Worm (Caenorhabditis elegans) whole organism, mixed stage, embryonic: ENCODE measurements around the gene R07A4.4.

Source experiments
- M03D4.4 ChIP-seq: sonication (generic microtip); optimal IDR thresholded peaks from 2 replicates; lab custom pipeline; 2017; ENCODE audit warnings: mild to moderate bottlenecking, missing genetic modification characterization, missing compliant biosample characterization
- bed-3 ChIP-seq: fragments of 200-800 bp; sonication (Bioruptor generic); optimal IDR thresholded peaks from 3 replicates; lab custom pipeline; 2018; ENCODE audit warnings: mild to moderate bottlenecking, missing genetic modification characterization, moderate library complexity, missing compliant biosample characterization
- blmp-1 ChIP-seq: fragments of 150-350 bp; optimal IDR thresholded peaks from 2 replicates; lab custom pipeline; 2014; ENCODE audit warnings: missing biosample characterization, missing genetic modification characterization
- ceh-39 ChIP-seq: fragments of 150-350 bp; optimal IDR thresholded peaks from 2 replicates; lab custom pipeline; 2014; ENCODE audit warnings: missing biosample characterization, missing genetic modification characterization
- ceh-43 ChIP-seq: fragments of 200-800 bp; sonication (Bioruptor generic); optimal IDR thresholded peaks from 2 replicates; lab custom pipeline; 2018; ENCODE audit warnings: mild to moderate bottlenecking, missing genetic modification characterization, moderate library complexity, missing compliant biosample characterization
- ceh-83 ChIP-seq: fragments of 200-800 bp; sonication (Bioruptor generic); optimal IDR thresholded peaks from 2 replicates; lab custom pipeline; 2018; ENCODE audit warnings: mild to moderate bottlenecking, missing genetic modification characterization, missing compliant biosample characterization
- ces-1 ChIP-seq: fragments of 150-350 bp; optimal IDR thresholded peaks from 2 replicates; lab custom pipeline; 2014; ENCODE audit warnings: missing biosample characterization, missing genetic modification reagents, missing genetic modification characterization
- cnd-1 ChIP-seq: fragments of 200-800 bp; sonication (Bioruptor generic); optimal IDR thresholded peaks from 2 replicates; lab custom pipeline; 2018; ENCODE audit warnings: mild to moderate bottlenecking, missing genetic modification characterization, missing compliant biosample characterization
- drap-1 ChIP-seq: fragments of 200-800 bp; sonication (Bioruptor generic); optimal IDR thresholded peaks from 3 replicates; lab custom pipeline; 2018; ENCODE audit warnings: mild to moderate bottlenecking, missing genetic modification characterization, missing compliant biosample characterization
- elt-1 ChIP-seq: sonication (generic microtip); optimal IDR thresholded peaks from 2 replicates; lab custom pipeline; 2017; ENCODE audit warnings: missing genetic modification characterization, mild to moderate bottlenecking, missing compliant biosample characterization, antibody characterized with exemption, moderate library complexity, borderline replicate concordance; ENCODE audit not compliant: insufficient read depth
- elt-3 ChIP-seq: fragments of 150-350 bp; optimal IDR thresholded peaks from 2 replicates; lab custom pipeline; 2014; ENCODE audit warnings: missing biosample characterization, missing genetic modification characterization
- flh-1 ChIP-seq: fragments of 200-800 bp; sonication (Bioruptor generic); optimal IDR thresholded peaks from 2 replicates; lab custom pipeline; 2018; ENCODE audit warnings: mild to moderate bottlenecking, missing genetic modification characterization, moderate library complexity, missing compliant biosample characterization
- ham-2 ChIP-seq: fragments of 200-800 bp; sonication (Bioruptor generic); optimal IDR thresholded peaks from 2 replicates; lab custom pipeline; 2018; ENCODE audit warnings: mild to moderate bottlenecking, missing genetic modification characterization, missing compliant biosample characterization
- hlh-1 ChIP-seq: fragments of 150-350 bp; optimal IDR thresholded peaks from 2 replicates; lab custom pipeline; 2014; ENCODE audit warnings: missing biosample characterization, missing genetic modification reagents, missing genetic modification characterization
- lin-13 ChIP-seq: fragments of 150-350 bp; optimal IDR thresholded peaks from 2 replicates; lab custom pipeline; 2014; ENCODE audit warnings: missing biosample characterization, missing genetic modification characterization
- lsy-2 ChIP-seq: fragments of 150-350 bp; optimal IDR thresholded peaks from 2 replicates; lab custom pipeline; 2014; ENCODE audit warnings: missing biosample characterization, missing genetic modification characterization
- mab-5 ChIP-seq: fragments of 150-350 bp; optimal IDR thresholded peaks from 2 replicates; lab custom pipeline; 2014; ENCODE audit warnings: missing biosample characterization, missing genetic modification characterization
- mls-2 ChIP-seq: sonication (generic microtip); optimal IDR thresholded peaks from 2 replicates; lab custom pipeline; 2016; ENCODE audit warnings: mild to moderate bottlenecking, missing genetic modification characterization, moderate library complexity, missing compliant biosample characterization
- nhr-12 ChIP-seq: fragments of 150-350 bp; optimal IDR thresholded peaks from 2 replicates; lab custom pipeline; 2014; ENCODE audit warnings: missing biosample characterization, missing genetic modification characterization
- nhr-2 ChIP-seq: fragments of 150-350 bp; optimal IDR thresholded peaks from 2 replicates; lab custom pipeline; 2014; ENCODE audit warnings: missing biosample characterization, missing genetic modification characterization
- nhr-237 ChIP-seq: fragments of 150-350 bp; optimal IDR thresholded peaks from 2 replicates; lab custom pipeline; 2014; ENCODE audit warnings: missing biosample characterization, missing genetic modification characterization
- nhr-28 ChIP-seq: fragments of 150-350 bp; optimal IDR thresholded peaks from 2 replicates; lab custom pipeline; 2014; ENCODE audit warnings: missing biosample characterization, missing genetic modification characterization
- nhr-76 ChIP-seq: sonication (generic microtip); optimal IDR thresholded peaks from 2 replicates; lab custom pipeline; 2017; ENCODE audit warnings: missing biosample characterization, missing genetic modification characterization
- pha-4 ChIP-seq: fragments of 150-350 bp; optimal IDR thresholded peaks from 2 replicates; lab custom pipeline; 2018; ENCODE audit warnings: missing biosample characterization, missing genetic modification reagents, missing genetic modification characterization
- sem-2 ChIP-seq: fragments of 200-800 bp; sonication (Bioruptor generic); optimal IDR thresholded peaks from 2 replicates; lab custom pipeline; 2018; ENCODE audit warnings: mild to moderate bottlenecking, missing genetic modification characterization, missing compliant biosample characterization
- snpc-4 ChIP-seq: fragments of 150-350 bp; optimal IDR thresholded peaks from 2 replicates; lab custom pipeline; 2014; ENCODE audit warnings: missing biosample characterization, missing genetic modification characterization
- sptf-1 ChIP-seq: sonication (generic microtip); optimal IDR thresholded peaks from 2 replicates; lab custom pipeline; 2017; ENCODE audit warnings: mild to moderate bottlenecking, missing genetic modification characterization, moderate library complexity, missing compliant biosample characterization
- tbx-8 ChIP-seq: fragments of 200-800 bp; sonication (Bioruptor generic); optimal IDR thresholded peaks from 2 replicates; lab custom pipeline; 2018; ENCODE audit warnings: mild to moderate bottlenecking, missing genetic modification characterization, moderate library complexity, missing compliant biosample characterization
- unc-120 ChIP-seq: sonication (generic microtip); optimal IDR thresholded peaks from 2 replicates; lab custom pipeline; 2017; ENCODE audit warnings: missing genetic modification characterization, missing compliant biosample characterization; ENCODE audit not compliant: poor library complexity, severe bottlenecking
- zip-8 ChIP-seq: fragments of 150-350 bp; optimal IDR thresholded peaks from 2 replicates; lab custom pipeline; 2014; ENCODE audit warnings: missing biosample characterization, missing genetic modification characterization
- ztf-11 ChIP-seq: fragments of 150-350 bp; optimal IDR thresholded peaks from 2 replicates; lab custom pipeline; 2014; ENCODE audit warnings: missing biosample characterization, missing genetic modification characterization

Gene R07A4.4

DNA sequence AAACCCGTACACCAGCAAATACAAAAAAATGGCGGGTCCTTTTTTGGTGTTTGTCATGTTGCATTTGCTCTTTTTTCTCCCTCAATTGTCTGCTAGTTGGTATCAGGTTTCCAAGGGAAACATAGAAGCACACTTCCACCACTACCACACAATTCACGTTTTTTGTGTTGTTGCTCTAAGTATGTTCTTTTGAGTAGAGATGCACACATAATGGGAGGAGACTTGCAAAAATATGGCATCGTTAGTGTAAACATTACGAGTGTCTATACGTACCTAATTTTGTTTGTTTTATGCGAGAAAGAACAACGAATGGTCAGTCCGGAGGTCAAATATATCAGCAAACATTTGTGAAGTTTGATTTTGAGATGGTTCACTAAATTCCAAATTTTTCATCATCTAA is 12.5 kb upstream of the R07A4.4 start:
- TF ChIP-seq pha-4 (tag; lab: Kevin White, UChicago) (peak; percentile 66), sptf-1 (no peak)
- TF ChIP-seq, all 35 proteins: peak for 1

DNA sequence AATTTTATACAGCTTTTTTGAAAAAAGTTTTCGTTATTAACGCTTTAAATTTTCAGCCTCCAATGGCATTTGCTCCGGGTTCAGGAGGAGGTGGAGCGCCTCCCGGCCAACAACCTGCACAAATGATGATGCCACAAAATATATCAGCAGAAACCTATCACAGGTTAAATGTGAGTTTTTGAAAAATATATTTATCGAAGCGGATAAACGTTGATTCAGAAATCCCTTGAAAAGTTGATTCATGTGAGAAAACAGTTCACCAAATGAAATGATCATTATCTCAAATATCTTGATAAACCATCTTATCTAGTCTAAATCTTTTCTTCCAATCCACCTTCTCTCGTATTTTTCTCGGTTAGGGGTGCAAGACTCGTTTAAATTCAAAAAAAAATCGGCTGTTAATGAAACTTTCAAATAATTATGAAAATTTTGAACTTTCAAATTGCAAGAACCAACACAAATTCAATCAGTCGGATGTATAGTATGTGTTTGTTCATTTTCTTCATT is 11.8 kb upstream of the R07A4.4 start, which contains the start of gene sma-9:
Gene sma-9, plus strand, starts transcription at position 51 of the 507 bp plus-strand sequence.
- TF ChIP-seq elt-1 (peak; percentile 93), ztf-11 (tag; lab: Kevin White, UChicago) (no peak)
- TF ChIP-seq, all 35 proteins: peak for 1

- TF ChIP-seq ceh-83 (GFP tag; lab: Kevin White, UChicago) (peak; percentile 5), unc-120 (tag; lab: Kevin White, UChicago) (no peak), hlh-1 (tag; lab: Kevin White, UChicago) (peak; percentile 69), elt-1 (peak; percentile 20)
- TF ChIP-seq, all 35 proteins: peak for 3
Measured at ce11 chrX:10768289-10769153, 11.0 kb upstream of the R07A4.4 start.

DNA sequence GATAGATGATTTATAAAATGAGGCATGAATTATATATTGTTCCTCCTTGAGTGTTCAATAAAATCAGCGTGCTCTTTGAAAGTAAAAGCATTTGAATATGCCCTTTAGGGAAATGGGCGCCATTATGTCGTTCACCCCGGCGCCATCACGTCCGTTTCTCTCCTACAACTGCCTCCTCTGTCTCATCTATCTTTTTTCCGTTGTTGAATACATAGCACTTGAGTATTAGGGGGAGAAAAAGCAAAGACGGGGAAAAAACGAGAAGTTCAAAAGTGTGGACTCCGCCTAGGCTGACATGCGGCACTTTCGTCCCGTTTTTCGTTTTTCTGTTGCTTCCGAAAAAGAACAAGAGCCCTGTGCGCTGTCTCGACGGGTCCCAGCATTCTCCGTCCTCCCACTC is 10.2 kb upstream of the R07A4.4 start:
- TF ChIP-seq unc-120 (tag; lab: Kevin White, UChicago) (no peak), mab-5 (tag; lab: Kevin White, UChicago) (no peak), elt-3 (tag; lab: Kevin White, UChicago) (no peak), ces-1 (GFP tag; lab: Kevin White, UChicago) (no peak), bed-3 (GFP tag; lab: Kevin White, UChicago) (no peak), mls-2 (tag; lab: Kevin White, UChicago) (no peak), nhr-237 (tag; lab: Kevin White, UChicago) (no peak), sem-2 (GFP tag; lab: Kevin White, UChicago) (no peak), ceh-83 (GFP tag; lab: Kevin White, UChicago) (no peak), pha-4 (tag; lab: Kevin White, UChicago) (no peak), hlh-1 (tag; lab: Kevin White, UChicago) (no peak), cnd-1 (tag; lab: Kevin White, UChicago) (no peak), drap-1 (GFP tag; lab: Kevin White, UChicago) (no peak), nhr-76 (tag; lab: Kevin White, UChicago) (no peak)

DNA sequence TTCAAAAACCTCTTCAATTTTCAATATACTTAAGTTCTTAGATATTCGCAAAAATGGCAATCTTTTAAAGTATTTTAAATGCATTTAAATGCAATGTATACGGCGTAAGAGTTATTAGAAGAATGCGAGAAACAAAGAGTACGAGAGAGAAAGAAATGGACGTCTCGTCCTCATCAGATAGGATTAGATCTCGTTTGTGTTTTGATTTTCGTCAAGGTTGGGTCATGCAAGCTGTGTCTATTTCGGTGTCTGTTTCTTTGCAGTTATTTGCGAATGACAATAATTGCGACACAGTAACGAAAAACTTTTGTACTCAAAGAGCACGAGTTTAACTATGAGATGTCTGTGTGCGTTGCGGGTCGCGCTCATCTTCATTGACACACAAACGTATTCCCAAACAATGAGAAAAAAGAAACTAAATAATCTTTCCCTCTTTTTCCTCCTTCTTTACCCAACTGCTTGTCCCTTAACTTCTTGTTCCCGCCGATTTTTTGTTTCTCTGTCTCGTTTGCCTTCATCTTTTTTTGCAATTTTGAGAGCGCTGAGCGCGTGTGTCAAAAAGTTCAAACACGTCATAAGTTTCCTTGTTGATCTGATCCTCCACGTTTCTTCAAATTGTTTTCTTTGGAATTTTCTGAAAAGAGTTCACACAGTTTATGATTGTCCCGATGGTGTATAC is 9.6 kb upstream of the R07A4.4 start:
- TF ChIP-seq ztf-11 (tag; lab: Kevin White, UChicago) (no peak), flh-1 (no peak), elt-1 (peak; percentile 39), ces-1 (GFP tag; lab: Kevin White, UChicago) (peak; percentile 18), drap-1 (GFP tag; lab: Kevin White, UChicago) (no peak), pha-4 (tag; lab: Kevin White, UChicago) (no peak), snpc-4 (no peak), unc-120 (tag; lab: Kevin White, UChicago) (no peak), sem-2 (GFP tag; lab: Kevin White, UChicago) (no peak), hlh-1 (tag; lab: Kevin White, UChicago) (no peak), nhr-2 (tag; lab: Kevin White, UChicago) (no peak), ceh-39 (tag; lab: Kevin White, UChicago) (no peak)

DNA sequence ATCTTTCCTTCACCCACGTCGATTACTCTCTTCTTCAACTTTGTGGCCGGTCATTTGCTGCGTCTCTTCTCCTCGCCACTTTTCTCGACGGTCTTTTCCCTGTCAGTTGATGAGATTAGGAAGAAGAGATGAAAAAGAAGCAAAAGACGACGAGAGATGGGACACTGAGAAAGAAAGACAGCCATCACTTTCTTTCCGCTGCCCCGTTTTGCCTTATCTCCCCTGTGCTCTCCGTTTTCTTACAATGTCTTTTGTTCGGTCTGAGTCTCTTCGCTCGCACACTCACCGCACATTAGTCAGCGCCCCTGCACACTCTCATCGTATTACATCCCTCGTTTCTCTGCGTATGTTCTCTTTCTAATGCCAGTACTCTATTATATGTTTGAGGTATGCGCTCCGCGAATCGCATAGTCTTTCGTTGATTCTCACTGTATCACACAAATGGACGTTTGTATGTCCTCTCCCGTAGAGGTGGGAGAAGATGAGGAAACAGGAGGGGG is 8.7 kb upstream of the R07A4.4 start:
- TF ChIP-seq ceh-39 (tag; lab: Kevin White, UChicago) = peak; percentile 81
- no peak for TF ChIP-seq snpc-4
- TF ChIP-seq blmp-1 (tag; lab: Kevin White, UChicago) = peak; percentile 68
- TF ChIP-seq mls-2 (tag; lab: Kevin White, UChicago) = peak; percentile 78
- TF ChIP-seq ham-2 = peak; percentile 77
- TF ChIP-seq tbx-8 = no peak
- no peak for TF ChIP-seq nhr-76 (tag; lab: Kevin White, UChicago)
- no peak for TF ChIP-seq ceh-83 (GFP tag; lab: Kevin White, UChicago)
- TF ChIP-seq nhr-28 = peak; percentile 39
- no peak for TF ChIP-seq nhr-12 (tag; lab: Kevin White, UChicago)
- peak; percentile 47 for TF ChIP-seq drap-1 (GFP tag; lab: Kevin White, UChicago)
- peak; percentile 73 for TF ChIP-seq hlh-1 (tag; lab: Kevin White, UChicago)
- peak; percentile 87 for TF ChIP-seq nhr-237 (tag; lab: Kevin White, UChicago)
- peak; percentile 58 for TF ChIP-seq lsy-2 (tag; lab: Kevin White, UChicago)
- peak; percentile 68 for TF ChIP-seq mab-5 (tag; lab: Kevin White, UChicago)
- peak; percentile 100 for TF ChIP-seq ces-1 (GFP tag; lab: Kevin White, UChicago)
- no peak for TF ChIP-seq sem-2 (GFP tag; lab: Kevin White, UChicago)
- TF ChIP-seq lin-13 (tag; lab: Kevin White, UChicago) = no peak
- TF ChIP-seq flh-1 = no peak
- TF ChIP-seq ceh-43 (GFP tag; lab: Kevin White, UChicago) = peak; percentile 20
- peak; percentile 66 for TF ChIP-seq elt-3 (tag; lab: Kevin White, UChicago)
- no peak for TF ChIP-seq bed-3 (GFP tag; lab: Kevin White, UChicago)
- TF ChIP-seq M03D4.4 (tag; lab: Kevin White, UChicago) = peak; percentile 62
- TF ChIP-seq zip-8 (tag; lab: Kevin White, UChicago) = no peak
- peak; percentile 70 for TF ChIP-seq pha-4 (tag; lab: Kevin White, UChicago)
- TF ChIP-seq unc-120 (tag; lab: Kevin White, UChicago) = peak; percentile 98
- peak; percentile 4 for TF ChIP-seq sptf-1
